Worm (Caenorhabditis elegans) whole organism, L2 larva: ENCODE measurements around the gene Y50E8A.12.
A peak's percentile ranks its signal among the peaks of the same experiment; 100 is the strongest.

ENCODE experiments used
- C34F6.9 ChIP-seq: fragments of 150-350 bp; optimal IDR thresholded peaks from 2 replicates; lab custom pipeline; 2014; ENCODE audit warnings: missing biosample characterization, missing genetic modification characterization
- F13H6.1 ChIP-seq: sonication (generic microtip); optimal IDR thresholded peaks from 2 replicates; lab custom pipeline; 2016; ENCODE audit warnings: missing genetic modification characterization, missing compliant biosample characterization
- R02D3.7 ChIP-seq: fragments of 150-350 bp; optimal IDR thresholded peaks from 2 replicates; lab custom pipeline; 2014; ENCODE audit warnings: missing biosample characterization, missing genetic modification characterization
- Y55F3AM.14 ChIP-seq: fragments of 200-800 bp; sonication (Bioruptor generic); optimal IDR thresholded peaks from 2 replicates; lab custom pipeline; 2018; ENCODE audit warnings: mild to moderate bottlenecking, missing genetic modification characterization, missing compliant biosample characterization
- ZK546.5 ChIP-seq: sonication (generic microtip); optimal IDR thresholded peaks from 2 replicates; lab custom pipeline; 2017; ENCODE audit warnings: missing biosample characterization, missing genetic modification characterization
- aly-2 ChIP-seq: fragments of 150-350 bp; optimal IDR thresholded peaks from 2 replicates; lab custom pipeline; 2014; ENCODE audit warnings: missing biosample characterization, missing genetic modification characterization
- ama-1 ChIP-seq: fragments of 150-350 bp; optimal IDR thresholded peaks from 2 replicates; lab custom pipeline; 2018; ENCODE audit warnings: inconsistent platforms
- blmp-1 ChIP-seq: sonication (generic microtip); optimal IDR thresholded peaks from 2 replicates; lab custom pipeline; 2017; ENCODE audit warnings: missing genetic modification characterization, mild to moderate bottlenecking, missing compliant biosample characterization, antibody characterized with exemption, moderate library complexity; ENCODE audit not compliant: insufficient read depth
- ceh-16 ChIP-seq: fragments of 150-350 bp; optimal IDR thresholded peaks from 2 replicates; lab custom pipeline; 2014; ENCODE audit warnings: missing biosample characterization, missing genetic modification characterization
- egl-27 ChIP-seq: sonication (generic microtip); optimal IDR thresholded peaks from 3 replicates; lab custom pipeline; 2017; ENCODE audit warnings: missing biosample characterization, missing genetic modification reagents, missing genetic modification characterization
- elt-1 ChIP-seq: fragments of 150-350 bp; optimal IDR thresholded peaks from 2 replicates; lab custom pipeline; 2014; ENCODE audit warnings: missing biosample characterization, missing genetic modification characterization
- elt-3 ChIP-seq: sonication (generic microtip); optimal IDR thresholded peaks from 2 replicates; lab custom pipeline; 2017; ENCODE audit warnings: missing biosample characterization, missing genetic modification characterization
- gmeb-1 ChIP-seq: fragments of 150-350 bp; optimal IDR thresholded peaks from 2 replicates; lab custom pipeline; 2014; ENCODE audit warnings: missing biosample characterization, missing genetic modification characterization
- lin-13 ChIP-seq: fragments of 150-350 bp; optimal IDR thresholded peaks from 2 replicates; lab custom pipeline; 2014; ENCODE audit warnings: missing biosample characterization, missing genetic modification reagents, missing genetic modification characterization
- lin-39 ChIP-seq: fragments of 150-350 bp; optimal IDR thresholded peaks from 2 replicates; lab custom pipeline; 2014; ENCODE audit warnings: missing biosample characterization, missing genetic modification reagents, missing genetic modification characterization
- lsy-2 ChIP-seq, 2 experiments: fragments of 150-350 bp in 1 of 2; sonication (generic microtip) in 1 of 2; optimal IDR thresholded peaks; 2 replicates each; lab custom pipeline; 2014 to 2017; ENCODE audit warnings: missing biosample characterization in 2 of 2, missing genetic modification characterization in 2 of 2
- mab-5 ChIP-seq: fragments of 150-350 bp; optimal IDR thresholded peaks from 2 replicates; lab custom pipeline; 2014; ENCODE audit warnings: missing biosample characterization, missing genetic modification characterization
- mbf-1 ChIP-seq: sonication (generic microtip); optimal IDR thresholded peaks from 2 replicates; lab custom pipeline; 2017; ENCODE audit warnings: missing biosample characterization, missing genetic modification characterization
- nhr-11 ChIP-seq: fragments of 150-350 bp; optimal IDR thresholded peaks from 2 replicates; lab custom pipeline; 2014; ENCODE audit warnings: missing biosample characterization, missing genetic modification characterization
- nhr-12 ChIP-seq: fragments of 150-350 bp; optimal IDR thresholded peaks from 2 replicates; lab custom pipeline; 2014; ENCODE audit warnings: missing biosample characterization, missing genetic modification characterization
- nhr-129 ChIP-seq: fragments of 150-350 bp; optimal IDR thresholded peaks from 2 replicates; lab custom pipeline; 2014; ENCODE audit warnings: missing biosample characterization, missing genetic modification characterization
- nhr-21 ChIP-seq: fragments of 150-350 bp; optimal IDR thresholded peaks from 2 replicates; lab custom pipeline; 2014; ENCODE audit warnings: missing biosample characterization, missing genetic modification characterization
- nhr-23 ChIP-seq: fragments of 150-350 bp; optimal IDR thresholded peaks from 2 replicates; lab custom pipeline; 2014; ENCODE audit warnings: missing biosample characterization, missing genetic modification reagents, missing genetic modification characterization
- nhr-237 ChIP-seq: fragments of 150-350 bp; optimal IDR thresholded peaks from 2 replicates; lab custom pipeline; 2014; ENCODE audit warnings: missing biosample characterization, missing genetic modification characterization
- nhr-6 ChIP-seq: fragments of 150-350 bp; optimal IDR thresholded peaks from 2 replicates; lab custom pipeline; 2014; ENCODE audit warnings: missing biosample characterization, missing genetic modification characterization
- nhr-77 ChIP-seq: fragments of 150-350 bp; optimal IDR thresholded peaks from 2 replicates; lab custom pipeline; 2014; ENCODE audit warnings: missing biosample characterization, missing genetic modification characterization
- skn-1 ChIP-seq: sonication (generic microtip); optimal IDR thresholded peaks from 2 replicates; lab custom pipeline; 2017; ENCODE audit warnings: missing biosample characterization, missing genetic modification characterization
- sma-9 ChIP-seq, 2 experiments: fragments of 150-350 bp in 1 of 2; sonication (generic microtip) in 1 of 2; optimal IDR thresholded peaks; 2 replicates each; lab custom pipeline; 2014 to 2016; ENCODE audit warnings: missing genetic modification characterization in 2 of 2, mild to moderate bottlenecking in 1 of 2, missing biosample characterization in 1 of 2, missing compliant biosample characterization in 1 of 2, missing genetic modification reagents in 1 of 2, moderate library complexity in 1 of 2
- snpc-4 ChIP-seq: fragments of 150-350 bp; optimal IDR thresholded peaks from 2 replicates; lab custom pipeline; 2014; ENCODE audit warnings: missing biosample characterization, missing genetic modification characterization
- unc-55 ChIP-seq: fragments of 150-350 bp; sonication (generic microtip); optimal IDR thresholded peaks from 3 replicates; lab custom pipeline; 2014; ENCODE audit warnings: missing biosample characterization, missing genetic modification reagents, missing genetic modification characterization
- ztf-1 ChIP-seq: fragments of 200-800 bp; sonication (Bioruptor generic); conservative IDR thresholded peaks from 2 replicates; pipeline ENCODE4 v1.3.6; 2022; ENCODE audit warnings: missing genetic modification characterization, missing compliant biosample characterization
- ztf-11 ChIP-seq: sonication (generic microtip); optimal IDR thresholded peaks from 2 replicates; lab custom pipeline; 2017; ENCODE audit warnings: missing biosample characterization, missing genetic modification characterization
- ztf-4 ChIP-seq: fragments of 150-350 bp; optimal IDR thresholded peaks from 2 replicates; lab custom pipeline; 2014; ENCODE audit warnings: missing biosample characterization, missing genetic modification characterization

Y50E8A.12 gene

DNA sequence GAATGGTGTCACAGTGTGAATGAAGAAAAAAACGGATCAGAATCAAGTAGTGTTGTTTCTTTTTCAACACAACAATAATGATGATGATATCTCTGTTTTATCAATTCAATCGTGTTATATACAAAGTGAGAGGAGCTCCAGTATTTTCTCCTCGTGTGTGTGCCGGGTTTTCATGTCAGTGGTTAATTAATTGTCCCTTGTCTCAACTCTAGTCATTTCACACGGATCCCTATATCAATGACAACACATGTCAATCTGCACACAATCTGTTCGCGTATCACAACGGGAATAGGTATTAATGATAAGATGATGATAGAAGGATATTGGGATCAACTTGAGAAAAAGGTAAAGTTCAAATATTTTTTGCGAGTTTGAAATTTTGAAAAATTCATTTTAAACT is 16.4 kb upstream of the Y50E8A.12 start:
- TF ChIP-seq F13H6.1 (tag; lab: Kevin White, UChicago) (peak; percentile 47), Y55F3AM.14 (no peak), nhr-129 (tag; lab: Kevin White, UChicago) (peak; percentile 54), lsy-2 (tag; optimal IDR thresholded peaks at IDR 0.05; lab: Kevin White, UChicago) (peak in 1 of 2 experiments; percentile 26)
- TF ChIP-seq, all 48 proteins: peak for 3

DNA sequence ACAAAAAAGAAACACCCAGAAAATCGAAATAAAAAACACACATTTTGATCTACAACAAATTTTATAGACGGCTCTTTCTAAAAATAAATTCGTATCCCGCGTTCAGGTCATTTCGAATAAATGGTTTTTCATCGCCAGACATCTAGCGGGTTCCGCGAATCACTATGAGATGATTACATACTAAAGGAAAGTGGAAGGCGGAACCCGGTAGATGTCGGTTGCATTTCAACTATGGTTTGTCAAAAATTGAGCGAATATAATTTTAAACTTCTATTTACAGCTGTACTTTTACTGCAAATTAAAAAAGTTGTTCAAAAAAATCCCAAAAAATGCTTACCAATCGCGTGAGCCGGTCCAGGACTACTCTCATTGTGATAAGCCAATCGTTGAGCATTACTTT is 13.9 kb upstream of the Y50E8A.12 start:
- TF ChIP-seq unc-55 (GFP tag; lab: Kevin White, UChicago) (no peak), ztf-11 (no peak), lin-39 (tag; lab: Kevin White, UChicago) (no peak), ama-1 (lab: Kevin White, UChicago) (no peak), snpc-4 (tag; lab: Kevin White, UChicago) (peak; percentile 39), mbf-1 (tag; lab: Kevin White, UChicago) (no peak)

- TF ChIP-seq nhr-21 (no peak), ZK546.5 (tag; lab: Kevin White, UChicago) (no peak), lin-13 (GFP tag; lab: Kevin White, UChicago) (no peak), C34F6.9 (tag; lab: Kevin White, UChicago) (no peak), ama-1 (lab: Kevin White, UChicago) (no peak), unc-55 (GFP tag; lab: Kevin White, UChicago) (no peak), R02D3.7 (tag; lab: Kevin White, UChicago) (no peak), gmeb-1 (tag; lab: Kevin White, UChicago) (no peak)
- TF ChIP-seq, all 48 proteins: peak for 0
Observed at ce11 chrV:14793043-14793442, 9.0 kb upstream of the Y50E8A.12 start.

- TF ChIP-seq nhr-77 (tag; lab: Kevin White, UChicago) (no peak), skn-1 (no peak), aly-2 (tag; lab: Kevin White, UChicago) (no peak), nhr-21 (no peak), C34F6.9 (tag; lab: Kevin White, UChicago) (no peak), lin-39 (tag; lab: Kevin White, UChicago) (peak; percentile 28), ztf-4 (tag; lab: Kevin White, UChicago) (no peak), egl-27 (tag; lab: Kevin White, UChicago) (no peak), mbf-1 (tag; lab: Kevin White, UChicago) (no peak)
Observed at ce11 chrV:14792346-14792745, 8.3 kb upstream of the Y50E8A.12 start.

DNA sequence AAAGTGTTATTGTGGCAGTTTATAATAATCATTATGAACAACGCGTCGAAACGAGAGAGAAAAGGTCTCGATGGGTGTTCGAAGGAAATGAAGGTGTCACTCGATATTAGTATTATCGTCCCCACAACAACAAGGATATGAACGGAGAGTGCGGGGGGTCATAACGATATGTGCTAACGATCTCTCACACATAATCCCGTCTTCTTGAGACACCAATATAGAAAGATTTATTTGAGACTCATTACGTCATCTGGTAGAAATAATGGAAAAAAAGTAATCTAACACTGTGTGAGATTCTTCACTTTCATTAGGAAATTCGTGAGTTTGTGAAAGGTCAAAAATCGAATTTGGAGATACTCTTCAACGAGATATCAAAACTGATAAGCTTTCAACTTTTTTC is 7.7 kb upstream of the Y50E8A.12 start:
- no peak for TF ChIP-seq blmp-1 (tag; lab: Kevin White, UChicago)
- TF ChIP-seq lsy-2 (tag; optimal IDR thresholded peaks at IDR 0.05; lab: Kevin White, UChicago) = no peak
- TF ChIP-seq ztf-4 (tag; lab: Kevin White, UChicago) = no peak
- TF ChIP-seq elt-3 (tag; lab: Kevin White, UChicago) = no peak
- no peak for TF ChIP-seq mbf-1 (tag; lab: Kevin White, UChicago)
- TF ChIP-seq mab-5 (tag; lab: Kevin White, UChicago) = no peak

DNA sequence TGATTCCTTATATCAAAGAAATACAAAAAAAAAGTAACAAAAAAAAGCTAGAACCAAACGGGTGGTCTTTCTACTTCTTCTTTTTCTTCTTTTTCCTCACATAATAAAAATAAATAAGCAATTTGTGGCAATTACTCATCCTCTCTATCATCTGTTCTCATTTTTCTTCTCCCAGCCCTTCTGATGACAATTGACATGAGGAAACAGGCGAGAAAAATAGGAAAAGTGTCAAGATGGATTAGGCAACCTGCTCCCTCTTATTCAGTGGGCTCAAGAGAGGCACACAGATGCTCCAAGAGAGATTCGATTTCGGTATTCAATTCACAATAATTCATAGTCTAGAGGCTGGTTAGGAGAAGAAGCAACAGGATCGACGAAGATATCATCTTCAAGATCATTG is 6.8 kb upstream of the Y50E8A.12 start:
- TF ChIP-seq ceh-16 (no peak), nhr-12 (tag; lab: Kevin White, UChicago) (no peak), Y55F3AM.14 (no peak), nhr-129 (tag; lab: Kevin White, UChicago) (no peak), mab-5 (tag; lab: Kevin White, UChicago) (no peak), nhr-237 (tag; lab: Kevin White, UChicago) (no peak), unc-55 (GFP tag; lab: Kevin White, UChicago) (no peak), sma-9 (GFP tag; optimal IDR thresholded peaks at IDR 0.05; lab: Kevin White, UChicago) (no peak), sma-9 (tag; optimal IDR thresholded peaks at IDR 0.05; lab: Kevin White, UChicago) (no peak), nhr-23 (no peak), C34F6.9 (tag; lab: Kevin White, UChicago) (no peak), ama-1 (lab: Kevin White, UChicago) (no peak), gmeb-1 (tag; lab: Kevin White, UChicago) (no peak), R02D3.7 (tag; lab: Kevin White, UChicago) (no peak), nhr-11 (tag; lab: Kevin White, UChicago) (no peak), snpc-4 (tag; lab: Kevin White, UChicago) (no peak), elt-1 (tag; lab: Kevin White, UChicago) (no peak), nhr-6 (tag; lab: Kevin White, UChicago) (no peak), ztf-1 (GFP tag; lab: Robert Waterston, UW) (no peak)
